Worm (Caenorhabditis elegans) whole organism, young adult: ENCODE results near the gene prdx-3.

Experiments used
- B0336.3 ChIP-seq: fragments of 200-800 bp; sonication (Bioruptor generic); IDR thresholded peaks from 2 replicates; pipeline ENCODE4 v1.3.6; 2022; ENCODE audit warnings: missing genetic modification characterization, missing compliant biosample characterization
- D2030.7 ChIP-seq: fragments of 200-800 bp; sonication (Bioruptor generic); IDR thresholded peaks from 2 replicates; pipeline ENCODE4 v1.3.6; 2022; ENCODE audit warnings: missing genetic modification reagents, missing genetic modification characterization, missing compliant biosample characterization
- F22D6.2 ChIP-seq: sonication (generic microtip); optimal IDR thresholded peaks from 2 replicates; lab custom pipeline; 2016; ENCODE audit warnings: mild to moderate bottlenecking, missing genetic modification characterization, missing compliant biosample characterization
- F33H1.4 ChIP-seq: fragments of 200-800 bp; sonication (Bioruptor generic); IDR thresholded peaks from 2 replicates; pipeline ENCODE4 v1.3.6; 2022; ENCODE audit warnings: missing genetic modification reagents, missing genetic modification characterization, missing compliant biosample characterization
- F37B4.10 ChIP-seq: fragments of 200-800 bp; sonication (Bioruptor generic); IDR thresholded peaks from 2 replicates; pipeline ENCODE4 v1.3.6; 2022; ENCODE audit warnings: missing genetic modification characterization, missing compliant biosample characterization
- K12H6.12 ChIP-seq: fragments of 200-800 bp; sonication (Bioruptor generic); optimal IDR thresholded peaks from 2 replicates; lab custom pipeline; 2018; ENCODE audit warnings: mild to moderate bottlenecking, missing genetic modification characterization, missing compliant biosample characterization
- T26A5.8 ChIP-seq: sonication (generic microtip); optimal IDR thresholded peaks from 2 replicates; lab custom pipeline; 2016; ENCODE audit warnings: missing genetic modification characterization, missing compliant biosample characterization
- Y53G8AR.9 ChIP-seq: fragments of 200-800 bp; sonication (Bioruptor generic); conservative IDR thresholded peaks from 2 replicates; pipeline ENCODE4 v1.3.6; 2022; ENCODE audit warnings: missing genetic modification reagents, missing genetic modification characterization, missing compliant biosample characterization
- aptf-3 ChIP-seq: fragments of 200-800 bp; sonication (Bioruptor generic); IDR thresholded peaks from 2 replicates; pipeline ENCODE4 v1.3.6; 2022; ENCODE audit warnings: missing genetic modification characterization, missing compliant biosample characterization
- atf-7 ChIP-seq: sonication (generic microtip); optimal IDR thresholded peaks from 2 replicates; lab custom pipeline; 2017; ENCODE audit warnings: mild to moderate bottlenecking, missing genetic modification characterization, missing compliant biosample characterization
- attf-5 ChIP-seq: fragments of 200-800 bp; sonication (Bioruptor generic); optimal IDR thresholded peaks from 2 replicates; lab custom pipeline; 2018; ENCODE audit warnings: mild to moderate bottlenecking, missing genetic modification characterization, missing compliant biosample characterization
- attf-6 ChIP-seq: fragments of 200-800 bp; sonication (Bioruptor generic); IDR thresholded peaks from 2 replicates; pipeline ENCODE4 v1.3.6; 2022; ENCODE audit warnings: missing genetic modification reagents, missing genetic modification characterization, missing compliant biosample characterization
- ceh-58 ChIP-seq: fragments of 200-800 bp; sonication (Bioruptor generic); IDR thresholded peaks from 2 replicates; pipeline ENCODE4 v1.3.6; 2022; ENCODE audit warnings: missing genetic modification characterization, missing compliant biosample characterization
- ceh-79 ChIP-seq: sonication (generic microtip); optimal IDR thresholded peaks from 2 replicates; lab custom pipeline; 2017; ENCODE audit warnings: mild to moderate bottlenecking, missing genetic modification characterization, missing compliant biosample characterization
- ceh-91 ChIP-seq: fragments of 200-800 bp; sonication (Bioruptor generic); IDR thresholded peaks from 2 replicates; pipeline ENCODE4 v1.3.6; 2022; ENCODE audit warnings: missing genetic modification reagents, missing genetic modification characterization, missing compliant biosample characterization
- dpff-1 ChIP-seq: sonication (generic microtip); optimal IDR thresholded peaks from 2 replicates; lab custom pipeline; 2017; ENCODE audit warnings: mild to moderate bottlenecking, missing genetic modification characterization, missing compliant biosample characterization
- dpl-1 ChIP-seq: fragments of 150-350 bp; optimal IDR thresholded peaks from 2 replicates; lab custom pipeline; 2014; ENCODE audit warnings: missing biosample characterization, missing genetic modification reagents, missing genetic modification characterization
- ekl-4 ChIP-seq: fragments of 200-800 bp; sonication (Bioruptor generic); IDR thresholded peaks from 2 replicates; pipeline ENCODE4 v1.3.6; 2022; ENCODE audit warnings: missing genetic modification reagents, missing genetic modification characterization, missing compliant biosample characterization
- hlh-12 ChIP-seq: sonication (generic microtip); optimal IDR thresholded peaks from 2 replicates; lab custom pipeline; 2016; ENCODE audit warnings: missing genetic modification characterization, missing compliant biosample characterization
- hmg-1.2 ChIP-seq: fragments of 200-800 bp; sonication (Bioruptor generic); IDR thresholded peaks from 2 replicates; pipeline ENCODE4 v1.3.6; 2022; ENCODE audit warnings: missing genetic modification reagents, missing genetic modification characterization, missing compliant biosample characterization
- let-607 ChIP-seq, 2 experiments: fragments of 200-800 bp in 1 of 2; sonication (Bioruptor generic) in 1 of 2; sonication (generic microtip) in 1 of 2; optimal IDR thresholded peaks; 2 replicates each; lab custom pipeline; 2016 to 2018; ENCODE audit warnings: mild to moderate bottlenecking in 2 of 2, missing compliant biosample characterization in 2 of 2, missing genetic modification characterization in 2 of 2, moderate library complexity in 2 of 2, missing genotype in 1 of 2
- lin-26 ChIP-seq: fragments of 200-800 bp; sonication (Bioruptor generic); IDR thresholded peaks from 2 replicates; pipeline ENCODE4 v1.3.6; 2022; ENCODE audit warnings: missing genetic modification reagents, missing genetic modification characterization, missing compliant biosample characterization
- lin-35 ChIP-seq, 3 experiments: fragments of 150-350 bp in 2 of 3; sonication (generic microtip) in 1 of 3; optimal IDR thresholded peaks; 2 replicates each; lab custom pipeline; 2014 to 2018; ENCODE audit warnings: missing biosample characterization in 3 of 3, missing genetic modification characterization in 3 of 3, missing genetic modification reagents in 3 of 3
- lir-1 ChIP-seq: fragments of 200-800 bp; sonication (Bioruptor generic); conservative IDR thresholded peaks from 2 replicates; pipeline ENCODE4 v1.3.6; 2022; ENCODE audit warnings: missing genetic modification reagents, missing genetic modification characterization, missing compliant biosample characterization
- lsl-1 ChIP-seq: fragments of 200-800 bp; sonication (Bioruptor generic); optimal IDR thresholded peaks from 2 replicates; lab custom pipeline; 2018; ENCODE audit warnings: mild to moderate bottlenecking, missing genetic modification characterization, moderate library complexity, missing compliant biosample characterization
- madf-3 ChIP-seq: fragments of 200-800 bp; sonication (Bioruptor generic); IDR thresholded peaks from 2 replicates; pipeline ENCODE4 v1.3.6; 2022; ENCODE audit warnings: missing genetic modification reagents, missing genetic modification characterization, missing compliant biosample characterization
- madf-6 ChIP-seq: fragments of 200-800 bp; sonication (Bioruptor generic); IDR thresholded peaks from 2 replicates; pipeline ENCODE4 v1.3.6; 2022; ENCODE audit warnings: missing genetic modification reagents, missing genetic modification characterization, missing compliant biosample characterization
- madf-8 ChIP-seq: fragments of 200-800 bp; sonication (Bioruptor generic); conservative IDR thresholded peaks from 2 replicates; pipeline ENCODE4 v1.3.6; 2022; ENCODE audit warnings: missing genetic modification reagents, missing genetic modification characterization, missing compliant biosample characterization
- mes-4 ChIP-seq: sonication (generic microtip); optimal IDR thresholded peaks from 2 replicates; lab custom pipeline; 2016; ENCODE audit warnings: missing genotype, missing genetic modification characterization, missing compliant biosample characterization
- nfya-2 ChIP-seq: fragments of 200-800 bp; sonication (Bioruptor generic); IDR thresholded peaks from 2 replicates; pipeline ENCODE4 v1.3.6; 2022; ENCODE audit warnings: missing genetic modification reagents, missing genetic modification characterization, missing compliant biosample characterization
- nhr-27 ChIP-seq: fragments of 200-800 bp; sonication (Bioruptor generic); optimal IDR thresholded peaks from 2 replicates; lab custom pipeline; 2018; ENCODE audit warnings: mild to moderate bottlenecking, missing genetic modification characterization, moderate library complexity, missing compliant biosample characterization
- pbrm-1 ChIP-seq: fragments of 200-800 bp; sonication (Bioruptor generic); IDR thresholded peaks from 2 replicates; pipeline ENCODE4 v1.3.6; 2022; ENCODE audit warnings: missing genetic modification reagents, missing genetic modification characterization, missing compliant biosample characterization
- pha-4 ChIP-seq: fragments of 150-350 bp; sonication (generic microtip); optimal IDR thresholded peaks from 2 replicates; lab custom pipeline; 2014; ENCODE audit warnings: missing biosample characterization, missing genetic modification reagents, missing genetic modification characterization
- rcor-1 ChIP-seq: fragments of 200-800 bp; sonication (Bioruptor generic); IDR thresholded peaks from 2 replicates; pipeline ENCODE4 v1.3.6; 2022; ENCODE audit warnings: missing genetic modification reagents, missing genetic modification characterization, missing compliant biosample characterization
- snpc-1.1 ChIP-seq: sonication (generic microtip); optimal IDR thresholded peaks from 2 replicates; lab custom pipeline; 2017; ENCODE audit warnings: missing genetic modification characterization, mild to moderate bottlenecking, missing compliant biosample characterization, antibody characterized with exemption, moderate library complexity, missing genotype, missing genetic modification reagents; ENCODE audit not compliant: insufficient read depth
- snpc-1.3 ChIP-seq: sonication (generic microtip); optimal IDR thresholded peaks from 2 replicates; lab custom pipeline; 2017; ENCODE audit warnings: missing genetic modification characterization, mild to moderate bottlenecking, missing compliant biosample characterization, antibody characterized with exemption, moderate library complexity, missing genotype, missing genetic modification reagents; ENCODE audit not compliant: insufficient read depth
- tbx-9 ChIP-seq: sonication (generic microtip); optimal IDR thresholded peaks from 2 replicates; lab custom pipeline; 2016; ENCODE audit warnings: borderline replicate concordance, missing genetic modification characterization, inconsistent platforms, missing compliant biosample characterization
- unc-130 ChIP-seq: sonication (generic microtip); optimal IDR thresholded peaks from 2 replicates; lab custom pipeline; 2016; ENCODE audit warnings: missing genetic modification reagents, missing genetic modification characterization, missing compliant biosample characterization
- xnd-1 ChIP-seq: sonication (generic microtip); optimal IDR thresholded peaks from 2 replicates; lab custom pipeline; 2016; ENCODE audit warnings: missing genotype, missing genetic modification reagents, missing genetic modification characterization, missing compliant biosample characterization
- zfh-2 ChIP-seq: fragments of 200-800 bp; sonication (Bioruptor generic); conservative IDR thresholded peaks from 2 replicates; pipeline ENCODE4 v1.3.6; 2022; ENCODE audit warnings: missing genetic modification reagents, missing genetic modification characterization, missing compliant biosample characterization
- ztf-25 ChIP-seq: fragments of 200-800 bp; sonication (Bioruptor generic); IDR thresholded peaks from 2 replicates; pipeline ENCODE4 v1.3.6; 2022; ENCODE audit warnings: missing genetic modification reagents, missing genetic modification characterization, missing compliant biosample characterization

Gene prdx-3

DNA sequence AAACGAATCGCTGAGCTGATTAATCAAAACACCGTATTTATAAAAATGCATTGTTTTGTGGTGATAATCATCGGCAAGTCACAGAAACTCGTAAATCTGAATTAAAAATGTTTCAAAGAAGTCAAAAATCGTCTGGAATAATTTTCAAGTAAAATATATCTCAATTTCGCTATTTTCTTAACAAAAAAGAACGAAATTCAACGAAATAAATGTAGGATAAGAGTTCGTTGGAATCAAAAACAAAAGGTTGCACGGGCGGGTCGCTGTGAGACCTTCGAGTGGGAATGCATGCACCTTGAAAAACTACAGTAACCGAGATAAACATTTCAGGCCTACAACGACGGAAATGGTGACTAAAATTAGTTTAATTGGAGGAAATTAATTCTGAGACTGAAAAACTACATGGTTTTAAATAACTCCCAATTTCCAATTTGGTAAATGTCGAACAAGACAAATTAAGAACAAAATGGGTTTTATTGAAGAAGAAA, 27.1 kb downstream of the prdx-3 start, which contains the start of gene C28A5.1 (continued):
- TF ChIP-seq pha-4 (tag; lab: Kevin White, UChicago): no peak
- TF ChIP-seq xnd-1 (tag; lab: Kevin White, UChicago): peak; percentile 91
- peak in 1 of 3 experiments; percentile 41 for TF ChIP-seq lin-35 (GFP tag; optimal IDR thresholded peaks at IDR 0.05; lab: Kevin White, UChicago)
- TF ChIP-seq madf-8 (GFP tag; lab: Robert Waterston, UW): peak; percentile 96
- TF ChIP-seq dpl-1 (GFP tag; lab: Kevin White, UChicago): peak; percentile 44
- TF ChIP-seq, all 124 proteins: peak for 28

DNA sequence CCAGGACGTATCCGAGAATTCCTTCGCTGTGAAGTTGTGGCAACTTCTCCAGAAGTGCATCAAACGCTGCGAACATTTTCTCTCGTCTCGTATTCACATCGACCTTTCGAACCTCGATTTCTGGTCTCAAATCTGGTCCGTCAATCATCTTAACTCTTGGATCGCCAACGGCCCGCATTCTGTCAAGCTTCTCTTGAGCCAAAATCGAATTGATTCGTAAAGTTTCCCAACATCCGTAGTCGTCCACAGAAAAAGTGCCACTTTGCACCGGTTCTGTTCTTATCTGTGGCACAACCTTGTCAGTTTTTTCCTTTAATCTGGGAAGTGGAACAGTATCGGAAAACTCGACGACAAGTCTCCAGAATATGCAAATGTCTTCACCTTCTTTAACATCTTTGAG, 28.0 kb downstream of the prdx-3 start:
- peak; percentile 81; the same call in 1 of the 2 replicates for TF ChIP-seq aptf-3
- no peak for TF ChIP-seq K12H6.12
- TF ChIP-seq ceh-58 (GFP tag; lab: Robert Waterston, UW): 0 out of 2 replicates have a peak, but pooled peaks have one; percentile 59
- no peak for TF ChIP-seq ztf-25 (GFP tag; lab: Robert Waterston, UW)
- TF ChIP-seq F37B4.10: 0 out of 2 replicates have a peak, but pooled peaks have one; percentile 75
- TF ChIP-seq attf-6 (GFP tag; lab: Robert Waterston, UW): no peak
- TF ChIP-seq nfya-2 (GFP tag; lab: Robert Waterston, UW): 0 out of 2 replicates have a peak, but pooled peaks have one; percentile 18
- TF ChIP-seq ceh-79: no peak
- no peak for TF ChIP-seq let-607 (tag; optimal IDR thresholded peaks at IDR 0.05; lab: Kevin White, UChicago)

DNA sequence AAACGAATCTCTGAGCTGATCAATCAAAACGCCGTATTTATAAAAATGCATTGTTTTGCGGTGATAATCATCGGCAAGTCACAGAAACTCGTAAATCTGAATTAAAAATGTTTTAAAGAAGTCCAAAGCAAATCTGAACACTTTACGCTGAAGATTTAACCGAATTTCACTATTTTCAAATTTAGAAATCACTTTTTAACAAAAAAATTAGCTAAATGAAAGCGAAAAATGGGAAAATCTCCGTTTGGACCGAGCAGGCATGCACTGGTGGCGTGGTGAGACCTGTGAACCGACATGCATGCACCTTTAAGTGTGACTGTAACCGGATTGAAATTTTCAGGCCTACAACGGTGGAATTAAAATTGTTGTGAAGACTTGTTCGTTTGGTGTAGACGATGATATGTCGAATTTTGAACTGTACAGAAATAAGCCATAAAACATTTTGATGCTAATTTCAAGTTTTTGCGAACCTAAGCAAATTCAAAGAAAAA, 32.3 kb downstream of the prdx-3 start, which contains the start of gene C28A5.2:
Gene C28A5.2, minus strand, starts transcription at position 51 of the 491 bp plus-strand sequence.
- TF ChIP-seq F33H1.4 (GFP tag; lab: Robert Waterston, UW) (peak; percentile 79), madf-8 (GFP tag; lab: Robert Waterston, UW) (peak; percentile 90), madf-6 (GFP tag; lab: Robert Waterston, UW) (peak; percentile 91), tbx-9 (no peak), D2030.7 (GFP tag; lab: Robert Waterston, UW) (no peak), xnd-1 (tag; lab: Kevin White, UChicago) (peak; percentile 62), lsl-1 (GFP tag; lab: Kevin White, UChicago) (peak; percentile 76), B0336.3 (GFP tag; lab: Robert Waterston, UW) (no peak)

DNA sequence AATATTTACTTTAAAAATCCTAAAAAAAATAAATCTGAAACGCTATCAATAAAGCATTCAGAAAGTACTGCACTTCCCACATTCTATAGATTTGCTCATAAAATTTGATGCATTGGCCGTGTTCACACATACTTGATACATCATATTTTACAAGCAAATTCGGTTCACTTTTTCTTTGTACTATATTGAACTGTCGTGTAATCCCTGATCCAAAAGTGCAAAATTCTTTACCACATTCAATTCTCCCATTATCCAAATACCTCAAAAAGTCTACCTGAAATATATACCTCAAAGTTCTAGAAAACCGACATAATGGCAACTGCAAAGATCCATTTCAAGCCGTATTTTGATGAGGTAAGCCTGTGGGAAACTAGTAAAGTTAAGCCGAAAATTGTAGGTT, 34.5 kb downstream of the prdx-3 start, which contains the start of gene nex-3:
Gene nex-3, plus strand, starts transcription at position 301 of the 400 bp plus-strand sequence.
- no peak for TF ChIP-seq dpff-1
- no peak for TF ChIP-seq tbx-9
- TF ChIP-seq nhr-27 (tag; lab: Kevin White, UChicago): no peak
- TF ChIP-seq ceh-91: no peak
- TF ChIP-seq mes-4 (tag; lab: Kevin White, UChicago): no peak
- no peak for TF ChIP-seq attf-5 (GFP tag; lab: Kevin White, UChicago)
- no peak for TF ChIP-seq T26A5.8
- TF ChIP-seq pbrm-1 (GFP tag; lab: Robert Waterston, UW): no peak
- no peak for TF ChIP-seq zfh-2
- no peak for TF ChIP-seq snpc-1.1 (tag; lab: Kevin White, UChicago)

DNA sequence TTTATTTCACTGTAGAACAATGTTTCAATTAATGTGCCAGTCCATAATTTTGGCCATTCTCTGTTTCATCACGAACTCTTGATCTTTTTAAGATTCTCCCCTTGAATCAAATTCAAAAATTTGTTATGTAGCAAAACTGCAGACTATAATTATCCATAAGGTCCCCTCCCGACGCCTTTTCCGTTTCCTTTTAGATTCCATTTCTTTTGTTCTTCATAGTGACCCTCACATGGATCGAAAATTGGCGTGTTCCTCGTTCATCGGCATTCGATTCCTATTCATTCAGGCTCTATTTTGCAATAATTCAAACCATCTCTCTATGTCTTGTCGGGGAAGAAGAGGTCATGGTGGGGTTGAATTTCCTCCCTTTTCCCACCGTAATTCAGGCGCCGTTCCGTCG, 37.2 kb downstream of the prdx-3 start:
- TF ChIP-seq tbx-9 (no peak), hlh-12 (tag; lab: Kevin White, UChicago) (no peak), snpc-1.3 (tag; lab: Kevin White, UChicago) (no peak), atf-7 (tag; lab: Kevin White, UChicago) (no peak), madf-6 (GFP tag; lab: Robert Waterston, UW) (no peak), madf-3 (GFP tag; lab: Robert Waterston, UW) (no peak), rcor-1 (GFP tag; lab: Robert Waterston, UW) (no peak), lin-26 (GFP tag; lab: Robert Waterston, UW) (no peak), T26A5.8 (no peak), Y53G8AR.9 (GFP tag; lab: Robert Waterston, UW) (no peak), K12H6.12 (no peak), lir-1 (no peak), F22D6.2 (no peak), hmg-1.2 (GFP tag; lab: Robert Waterston, UW) (no peak), unc-130 (GFP tag; lab: Kevin White, UChicago) (no peak), ekl-4 (no peak)
